Worm (Caenorhabditis elegans): Measurements from ENCODE around the gene clh-2.

clh-2 gene

ce11 chrII:11349892-11350291, 1.8 kb upstream of the clh-2 start, which contains the start of gene dph-5:
Gene dph-5 (plus strand): TSS chrII:11350192.
- TF ChIP-seq zip-8 (tag; optimal IDR thresholded peaks at IDR 0.05) (no peak), sem-2 (GFP tag; optimal IDR thresholded peaks at IDR 0.05) (no peak), ham-2 (GFP tag; optimal IDR thresholded peaks at IDR 0.05) (no peak), nhr-2 (tag; optimal IDR thresholded peaks at IDR 0.05) (no peak), elt-1 (tag; optimal IDR thresholded peaks at IDR 0.05; ENCODE audit: borderline replicate concordance, insufficient read depth) (no peak), unc-120 (tag; optimal IDR thresholded peaks at IDR 0.05; ENCODE audit: poor library complexity, severe bottlenecking) (no peak), cnd-1 (tag; optimal IDR thresholded peaks at IDR 0.05) (no peak), unc-62 (GFP tag; optimal IDR thresholded peaks at IDR 0.05) (no peak), ceh-83 (GFP tag; optimal IDR thresholded peaks at IDR 0.05) (no peak), sptf-1 (tag; optimal IDR thresholded peaks at IDR 0.05) (no peak), lin-32 (GFP tag; optimal IDR thresholded peaks at IDR 0.05) (no peak), flh-1 (GFP tag; optimal IDR thresholded peaks at IDR 0.05) (no peak), nhr-76 (tag; optimal IDR thresholded peaks at IDR 0.05) (no peak), mep-1 (tag; optimal IDR thresholded peaks at IDR 0.05) (no peak), unc-39 (tag; optimal IDR thresholded peaks at IDR 0.05) (no peak), ces-1 (GFP tag; optimal IDR thresholded peaks at IDR 0.05) (no peak), drap-1 (GFP tag; optimal IDR thresholded peaks at IDR 0.05) (no peak), snpc-4 (tag; optimal IDR thresholded peaks at IDR 0.05) (no peak), nhr-237 (tag; optimal IDR thresholded peaks at IDR 0.05) (no peak)

ce11 chrII:11353471-11353870, 1.8 kb downstream of the clh-2 start:
- TF ChIP-seq ztf-11 (tag; optimal IDR thresholded peaks at IDR 0.05) (no peak), elt-1 (tag; optimal IDR thresholded peaks at IDR 0.05; ENCODE audit: borderline replicate concordance, insufficient read depth) (no peak), ceh-83 (GFP tag; optimal IDR thresholded peaks at IDR 0.05) (no peak), ham-2 (GFP tag; optimal IDR thresholded peaks at IDR 0.05) (no peak), ceh-39 (tag; optimal IDR thresholded peaks at IDR 0.05) (no peak), zip-8 (tag; optimal IDR thresholded peaks at IDR 0.05) (no peak)

- TF ChIP-seq ces-1 (GFP tag; optimal IDR thresholded peaks at IDR 0.05) (peak; percentile 5), M03D4.4 (tag; optimal IDR thresholded peaks at IDR 0.05) (no peak), unc-120 (tag; optimal IDR thresholded peaks at IDR 0.05; ENCODE audit: poor library complexity, severe bottlenecking) (no peak)
Observed at ce11 chrII:11361751-11362150, 10.1 kb downstream of the clh-2 start.

ce11 chrII:11371981-11372380, 20.3 kb downstream of the clh-2 start, which contains the start of gene C33B4.2:
Gene C33B4.2 (minus strand): TSS chrII:11372145.
- no peak for TF ChIP-seq nhr-76 (tag; optimal IDR thresholded peaks at IDR 0.05)
- TF ChIP-seq elt-1 (tag; optimal IDR thresholded peaks at IDR 0.05; ENCODE audit: borderline replicate concordance, insufficient read depth), result peak; percentile 70
- TF ChIP-seq mls-2 (tag; optimal IDR thresholded peaks at IDR 0.05), result no peak
- no peak for TF ChIP-seq bed-3 (GFP tag; optimal IDR thresholded peaks at IDR 0.05)
- peak; percentile 4 for TF ChIP-seq ham-2 (GFP tag; optimal IDR thresholded peaks at IDR 0.05)

ce11 chrII:11376026-11376425, 24.3 kb downstream of the clh-2 start:
- no peak for TF ChIP-seq lin-13 (tag; optimal IDR thresholded peaks at IDR 0.05)
- no peak for TF ChIP-seq unc-39 (tag; optimal IDR thresholded peaks at IDR 0.05)
- TF ChIP-seq mab-5 (tag; optimal IDR thresholded peaks at IDR 0.05), result no peak
- TF ChIP-seq pha-4 (tag; optimal IDR thresholded peaks at IDR 0.05), result no peak
- TF ChIP-seq cnd-1 (tag; optimal IDR thresholded peaks at IDR 0.05), result no peak
- TF ChIP-seq nhr-28 (tag; optimal IDR thresholded peaks at IDR 0.05), result no peak

- no peak for TF ChIP-seq ceh-39 (tag; optimal IDR thresholded peaks at IDR 0.05)
Observed at ce11 chrII:11376598-11377108, 25.0 kb downstream of the clh-2 start.

- no peak for TF ChIP-seq cnd-1 (tag; optimal IDR thresholded peaks at IDR 0.05)
- TF ChIP-seq unc-39 (tag; optimal IDR thresholded peaks at IDR 0.05), result no peak
- no peak for TF ChIP-seq nhr-76 (tag; optimal IDR thresholded peaks at IDR 0.05)
- no peak for TF ChIP-seq hlh-1 (tag; optimal IDR thresholded peaks at IDR 0.05)
- no peak for TF ChIP-seq elt-1 (tag; optimal IDR thresholded peaks at IDR 0.05; ENCODE audit: borderline replicate concordance, insufficient read depth)
- no peak for TF ChIP-seq bed-3 (GFP tag; optimal IDR thresholded peaks at IDR 0.05)
- TF ChIP-seq nhr-2 (tag; optimal IDR thresholded peaks at IDR 0.05), result no peak
- no peak for TF ChIP-seq zip-8 (tag; optimal IDR thresholded peaks at IDR 0.05)
- TF ChIP-seq unc-62 (GFP tag; optimal IDR thresholded peaks at IDR 0.05), result no peak
- TF ChIP-seq ces-1 (GFP tag; optimal IDR thresholded peaks at IDR 0.05), result no peak
- TF ChIP-seq sptf-1 (tag; optimal IDR thresholded peaks at IDR 0.05), result no peak
- no peak for TF ChIP-seq lsy-2 (tag; optimal IDR thresholded peaks at IDR 0.05)
Observed at ce11 chrII:11377700-11378099, 26.0 kb downstream of the clh-2 start.

Data from whole organism, mixed stage, embryonic.